Worm (Caenorhabditis elegans): ENCODE data around the gene M04B2.6.

The M04B2.6 gene

DNA sequence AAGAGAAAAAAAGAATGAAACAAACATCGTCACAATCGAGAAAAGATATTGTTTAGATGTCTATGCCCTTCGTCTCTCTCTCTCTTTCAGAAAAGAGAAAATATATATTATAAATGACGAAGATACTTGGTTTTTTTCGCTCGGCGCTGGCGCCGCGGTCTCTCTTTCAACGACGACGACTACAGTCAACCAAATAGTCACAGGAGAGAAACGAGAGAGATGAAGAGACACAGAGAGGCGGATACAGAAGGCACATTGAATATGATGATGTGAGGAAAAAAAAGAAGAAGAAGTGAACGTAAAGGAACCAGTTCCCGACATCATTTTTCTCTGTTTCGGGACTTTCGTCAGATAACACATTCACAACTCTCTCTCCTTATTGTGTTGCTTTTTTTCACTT is 19.1 kb downstream of the M04B2.6 start:
- no peak for TF ChIP-seq unc-62 (GFP tag; optimal IDR thresholded peaks at IDR 0.05)

- TF ChIP-seq unc-62 (GFP tag; optimal IDR thresholded peaks at IDR 0.05), result no peak
Observed at ce11 chrIV:11489610-11490339, 20.8 kb downstream of the M04B2.6 start.

DNA sequence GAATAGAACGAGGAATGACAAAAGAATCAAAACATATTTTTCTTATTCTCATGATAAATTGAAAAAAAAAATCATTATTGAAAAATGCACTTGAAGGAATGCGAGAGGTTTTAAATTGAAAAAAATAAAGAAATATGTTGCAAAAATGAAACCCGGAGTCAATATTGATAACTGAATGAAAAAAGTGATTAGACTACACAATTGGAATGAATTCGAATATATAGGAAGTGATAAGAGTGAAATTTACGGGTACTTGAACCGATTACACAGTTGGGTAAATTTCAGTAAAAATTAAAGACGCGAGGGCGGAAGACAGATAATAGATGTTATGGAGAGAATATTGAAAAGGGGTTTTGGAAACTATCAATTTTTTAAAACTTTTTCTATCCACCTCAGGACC is 21.5 kb downstream of the M04B2.6 start:
- TF ChIP-seq unc-62 (GFP tag; optimal IDR thresholded peaks at IDR 0.05), result no peak

- TF ChIP-seq unc-62 (GFP tag; optimal IDR thresholded peaks at IDR 0.05), result no peak
Observed at ce11 chrIV:11487889-11488556, 22.5 kb downstream of the M04B2.6 start.

ce11 chrIV:11486859-11487258 is 23.7 kb downstream of the M04B2.6 start:
- TF ChIP-seq unc-62 (GFP tag; optimal IDR thresholded peaks at IDR 0.05), result no peak

DNA sequence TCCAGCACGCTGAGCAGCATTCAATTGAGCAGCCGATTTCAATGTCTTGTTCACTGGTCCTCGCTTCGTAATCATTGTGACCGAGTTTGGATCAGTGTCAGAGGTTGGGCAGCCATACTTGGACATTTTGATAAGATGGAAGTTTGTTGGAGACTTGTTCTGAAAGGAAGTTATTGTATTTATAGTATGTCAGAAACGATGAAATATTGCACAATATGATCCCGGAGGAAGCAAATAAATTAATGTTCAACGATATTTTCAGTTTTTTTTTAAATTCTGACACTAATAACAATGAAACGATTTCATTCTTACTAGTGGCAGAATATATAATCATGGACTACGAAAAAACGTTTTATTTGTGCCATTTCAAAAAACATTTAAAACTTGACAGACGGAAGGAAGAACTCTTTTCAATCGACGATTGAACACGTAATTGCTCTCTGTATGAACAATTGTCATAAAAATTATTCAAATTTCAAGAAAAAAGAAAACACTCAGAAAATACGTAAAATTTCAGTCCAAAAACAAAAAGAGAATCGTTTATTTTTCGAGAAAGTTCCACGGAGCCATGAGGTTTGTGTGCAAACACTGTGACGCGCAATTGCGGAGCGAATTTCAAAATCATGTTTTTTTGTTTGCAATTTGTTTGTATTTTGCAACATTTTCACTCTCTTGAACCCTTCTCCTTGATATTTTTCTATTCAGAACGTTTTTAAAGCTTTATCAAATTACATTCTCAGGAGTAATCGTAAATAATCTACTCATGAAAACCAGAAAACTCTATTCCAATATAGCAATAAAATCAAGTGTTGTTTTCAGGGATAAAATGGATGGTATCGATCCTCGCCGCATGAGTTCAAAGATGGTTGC is 30.3 kb downstream of the M04B2.6 start, which contains the start of the genes mbf-1 and nse-4:
mbf-1 (minus strand) TSS at position 343 of the 870 bp plus-strand sequence.
nse-4 (plus strand) TSS at position 820 of the 870 bp plus-strand sequence.
- no peak for TF ChIP-seq unc-62 (GFP tag; optimal IDR thresholded peaks at IDR 0.05)

- TF ChIP-seq unc-62 (GFP tag; optimal IDR thresholded peaks at IDR 0.05), result no peak
Observed at ce11 chrIV:11479095-11479494, 31.5 kb downstream of the M04B2.6 start, which contains the start of gene catp-8. Gene catp-8 (minus strand): TSS chrIV:11479251.

DNA sequence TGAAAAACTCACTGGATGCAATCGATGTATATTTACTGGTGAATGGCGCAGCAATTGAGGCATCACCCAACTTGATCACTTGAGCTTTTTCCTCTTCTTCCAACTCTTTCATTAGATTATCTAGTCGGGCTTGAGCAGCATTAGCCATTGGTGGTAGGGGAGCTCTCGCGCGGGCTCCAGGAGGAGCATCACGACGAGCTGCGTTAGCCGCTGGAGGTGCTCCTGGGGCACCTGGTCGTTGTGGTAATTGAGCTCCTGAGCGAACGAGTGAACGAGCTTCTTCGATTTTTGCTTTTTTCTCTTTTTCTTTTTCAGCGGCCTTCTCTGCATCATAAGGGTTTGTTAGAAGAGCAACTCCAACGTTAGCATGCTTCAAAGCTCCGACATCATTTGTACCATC is 35.5 kb downstream of the M04B2.6 start:
- TF ChIP-seq unc-62 (GFP tag; optimal IDR thresholded peaks at IDR 0.05), result no peak

ce11 chrIV:11474067-11474466 is 36.5 kb downstream of the M04B2.6 start:
- TF ChIP-seq unc-62 (GFP tag; optimal IDR thresholded peaks at IDR 0.05), result no peak

- TF ChIP-seq unc-62 (GFP tag; optimal IDR thresholded peaks at IDR 0.05), result no peak
Observed at ce11 chrIV:11472023-11472422, 38.5 kb downstream of the M04B2.6 start.

ce11 chrIV:11469698-11470591 is 40.6 kb downstream of the M04B2.6 start, which contains the start of the genes C10C6.13 and wht-2:
Gene C10C6.13 (minus strand): TSS chrIV:11469748.
Gene wht-2 (plus strand): TSS chrIV:11470436.
- no peak for TF ChIP-seq unc-62 (GFP tag; optimal IDR thresholded peaks at IDR 0.05)

- TF ChIP-seq unc-62 (GFP tag; optimal IDR thresholded peaks at IDR 0.05), result no peak
Observed at ce11 chrIV:11467413-11467812, 43.2 kb downstream of the M04B2.6 start, which contains the start of gene C10C6.7. Gene C10C6.7 (minus strand): TSS chrIV:11467513.

- no peak for TF ChIP-seq unc-62 (GFP tag; optimal IDR thresholded peaks at IDR 0.05)
Observed at ce11 chrIV:11465125-11465524, 45.4 kb downstream of the M04B2.6 start, which contains the start of gene C10C6.3. Gene C10C6.3 (minus strand): TSS chrIV:11465225.

- TF ChIP-seq unc-62 (GFP tag; optimal IDR thresholded peaks at IDR 0.05), result no peak
Observed at ce11 chrIV:11461335-11461734, 49.2 kb downstream of the M04B2.6 start.

All from whole organism, dauer.